Worm (Caenorhabditis elegans): ENCODE measurements around the gene ced-6.

DNA sequence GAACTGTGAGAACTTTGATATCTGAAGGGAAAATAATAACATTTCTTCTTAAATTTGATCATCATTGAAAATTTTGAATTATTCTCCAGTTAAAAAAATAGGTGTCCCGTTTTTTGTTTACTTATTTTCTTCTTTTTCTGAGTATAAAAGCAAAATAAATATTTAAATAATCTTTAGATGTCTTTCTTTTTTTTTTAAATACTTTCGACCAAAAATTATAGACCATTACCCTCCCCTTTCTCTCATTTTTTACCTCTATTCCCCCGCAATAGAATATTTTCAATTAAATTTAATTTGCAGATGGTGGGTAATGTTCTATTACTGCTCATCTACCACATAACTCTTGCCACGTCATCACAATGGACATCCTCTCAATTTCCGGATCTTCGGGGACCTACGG is 21.9 kb upstream of the ced-6 start, which contains the start of gene molo-1:
- TF ChIP-seq snpc-4 (tag; optimal IDR thresholded peaks at IDR 0.05): no peak
- no peak for TF ChIP-seq nhr-76 (tag; optimal IDR thresholded peaks at IDR 0.05)
- TF ChIP-seq ztf-11 (tag; optimal IDR thresholded peaks at IDR 0.05): no peak
- no peak for TF ChIP-seq nhr-237 (tag; optimal IDR thresholded peaks at IDR 0.05)
- no peak for TF ChIP-seq lin-15B (tag; optimal IDR thresholded peaks at IDR 0.05)
- TF ChIP-seq pqm-1 (tag; optimal IDR thresholded peaks at IDR 0.05): no peak
- no peak for TF ChIP-seq ceh-82 (tag; optimal IDR thresholded peaks at IDR 0.05)
- TF ChIP-seq nhr-42 (GFP tag; IDR thresholded peaks at IDR 0.05): no peak
- no peak for TF ChIP-seq ama-1 (optimal IDR thresholded peaks at IDR 0.05)
- TF ChIP-seq mxl-2 (GFP tag; conservative IDR thresholded peaks at IDR 0.05): no peak
- TF ChIP-seq ctbp-1 (GFP tag; IDR thresholded peaks at IDR 0.05): no peak

Data from whole organism, L4 larva.